Fruit fly (Drosophila melanogaster) whole organism, pupa: ENCODE results near the gene atl.

Experiments used
- CG10348 ChIP-seq: fragments of 200-800 bp; sonication (Bioruptor generic); IDR thresholded peaks from 2 replicates; pipeline ENCODE4 v1.3.6; 2022; ENCODE audit warnings: missing biosample characterization, missing genetic modification characterization
- CG12605 ChIP-seq: fragments of 200-800 bp; sonication (Bioruptor generic); IDR thresholded peaks from 2 replicates; pipeline ENCODE4 v1.3.6; 2022; ENCODE audit warnings: missing biosample characterization, missing genetic modification characterization
- CG13204 ChIP-seq: fragments of 200-800 bp; sonication (Bioruptor generic); optimal IDR thresholded peaks from 2 replicates; lab custom pipeline; 2018; ENCODE audit warnings: missing biosample characterization, mild to moderate bottlenecking, missing genetic modification characterization, moderate library complexity
- CG14655 ChIP-seq: fragments of 200-800 bp; sonication (Bioruptor generic); optimal IDR thresholded peaks from 3 replicates; lab custom pipeline; 2017; ENCODE audit warnings: mild to moderate bottlenecking, missing biosample characterization, missing genetic modification reagents, missing genetic modification characterization
- CG17806 ChIP-seq: fragments of 200-800 bp; sonication (Bioruptor generic); optimal IDR thresholded peaks from 2 replicates; lab custom pipeline; 2018; ENCODE audit warnings: missing biosample characterization, mild to moderate bottlenecking, missing genetic modification characterization, moderate library complexity
- CG8159 ChIP-seq: fragments of 200-800 bp; sonication (Bioruptor generic); optimal IDR thresholded peaks from 3 replicates; lab custom pipeline; 2018; ENCODE audit warnings: missing biosample characterization, mild to moderate bottlenecking, missing genetic modification characterization, moderate library complexity
- D1 ChIP-seq: fragments of 200-800 bp; sonication (Bioruptor generic); optimal IDR thresholded peaks from 2 replicates; lab custom pipeline; 2018; ENCODE audit warnings: missing biosample characterization, mild to moderate bottlenecking, missing genetic modification characterization, moderate library complexity
- EcR ChIP-seq: fragments of 200-800 bp; sonication (Bioruptor generic); optimal IDR thresholded peaks from 3 replicates; lab custom pipeline; 2019; ENCODE audit warnings: missing biosample characterization, missing genetic modification characterization, mild to moderate bottlenecking, moderate library complexity, missing genetic modification reagents
- Snoo ChIP-seq: fragments of 200-800 bp; sonication (Bioruptor generic); optimal IDR thresholded peaks from 3 replicates; lab custom pipeline; 2017; ENCODE audit warnings: missing biosample characterization, mild to moderate bottlenecking, missing genetic modification characterization, inconsistent platforms
- fd96Ca ChIP-seq: fragments of 200-800 bp; sonication (Bioruptor generic); IDR thresholded peaks from 3 replicates; pipeline ENCODE4 v1.3.6; 2022; ENCODE audit warnings: missing biosample characterization, missing genetic modification characterization

DNA sequence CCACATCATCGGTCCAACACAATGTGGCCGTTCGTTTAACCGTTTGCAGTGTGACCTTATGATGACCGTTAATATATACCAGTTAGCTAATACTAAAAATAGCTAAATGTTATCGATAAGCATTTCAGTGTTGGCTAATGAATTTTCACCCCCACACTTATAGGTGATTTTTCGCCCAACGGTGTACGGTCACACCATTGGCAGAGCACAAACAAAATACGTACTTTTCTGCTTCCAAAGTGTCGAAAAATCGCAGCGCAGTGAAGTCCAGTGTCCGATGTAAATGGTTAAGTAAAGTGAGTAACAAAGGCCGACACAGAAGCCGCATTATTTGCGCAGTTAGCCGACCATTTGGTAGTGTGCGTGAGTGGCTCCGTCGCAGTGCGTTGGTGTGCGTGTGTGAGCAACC lies at the start of gene atl, which contains the start of gene Syx18:
- TF ChIP-seq CG17806 (no peak), EcR (peak; percentile 47), Snoo (tag; lab: Kevin White, UChicago) (no peak), CG13204 (GFP tag; lab: Kevin White, UChicago) (no peak), CG12605 (GFP tag; lab: Robert Waterston, UW) (no peak), CG8159 (tag; lab: Kevin White, UChicago) (no peak), CG14655 (GFP tag; lab: Kevin White, UChicago) (no peak), D1 (tag; lab: Kevin White, UChicago) (no peak), CG10348 (GFP tag; lab: Robert Waterston, UW) (no peak), fd96Ca (GFP tag; lab: Robert Waterston, UW) (no peak)
